Worm (Caenorhabditis elegans) whole organism, mixed stage, embryonic: ENCODE data around the gene M03F8.5.

Experiments
- ceh-39 ChIP-seq: fragments of 150-350 bp; optimal IDR thresholded peaks from 2 replicates; lab custom pipeline; 2014; ENCODE audit warnings: missing biosample characterization, missing genetic modification characterization
- elt-3 ChIP-seq: fragments of 150-350 bp; optimal IDR thresholded peaks from 2 replicates; lab custom pipeline; 2014; ENCODE audit warnings: missing biosample characterization, missing genetic modification characterization
- ham-2 ChIP-seq: fragments of 200-800 bp; sonication (Bioruptor generic); optimal IDR thresholded peaks from 2 replicates; lab custom pipeline; 2018; ENCODE audit warnings: mild to moderate bottlenecking, missing genetic modification characterization, missing compliant biosample characterization
- nhr-76 ChIP-seq: sonication (generic microtip); optimal IDR thresholded peaks from 2 replicates; lab custom pipeline; 2017; ENCODE audit warnings: missing biosample characterization, missing genetic modification characterization
- sptf-1 ChIP-seq: sonication (generic microtip); optimal IDR thresholded peaks from 2 replicates; lab custom pipeline; 2017; ENCODE audit warnings: mild to moderate bottlenecking, missing genetic modification characterization, moderate library complexity, missing compliant biosample characterization
- unc-39 ChIP-seq: fragments of 150-350 bp; optimal IDR thresholded peaks from 2 replicates; lab custom pipeline; 2014; ENCODE audit warnings: missing biosample characterization, missing genetic modification characterization
- unc-62 ChIP-seq: fragments of 150-350 bp; optimal IDR thresholded peaks from 2 replicates; lab custom pipeline; 2014; ENCODE audit warnings: missing biosample characterization, missing genetic modification reagents, missing genetic modification characterization
- ztf-11 ChIP-seq: fragments of 150-350 bp; optimal IDR thresholded peaks from 2 replicates; lab custom pipeline; 2014; ENCODE audit warnings: missing biosample characterization, missing genetic modification characterization

- TF ChIP-seq unc-62 (GFP tag; lab: Kevin White, UChicago) (no peak), ham-2 (no peak), sptf-1 (tag; lab: Kevin White, UChicago) (no peak), ztf-11 (no peak), ceh-39 (tag; lab: Kevin White, UChicago) (no peak), unc-39 (no peak), elt-3 (no peak), nhr-76 (tag; lab: Kevin White, UChicago) (no peak)
Observed at ce11 chrV:5895021-5895420, 41.6 kb downstream of the M03F8.5 start, which contains the start of gene grd-9.
